Worm (Caenorhabditis elegans) whole organism, L1 larva: ENCODE results near the gene lron-4.
A peak's percentile ranks its signal among the peaks of the same experiment; 100 is the strongest.

ENCODE experiments used
- ama-1 ChIP-seq: fragments of 150-350 bp; optimal IDR thresholded peaks from 2 replicates; lab custom pipeline; 2014
- blmp-1 ChIP-seq: fragments of 150-350 bp; optimal IDR thresholded peaks from 2 replicates; lab custom pipeline; 2014; ENCODE audit warnings: missing biosample characterization, missing genetic modification characterization
- egl-27 ChIP-seq, 2 experiments: fragments of 150-350 bp in 1 of 2; sonication (generic microtip); optimal IDR thresholded peaks; 3 replicates each; lab custom pipeline; 2017 to 2018; ENCODE audit warnings: missing biosample characterization in 2 of 2, missing genetic modification characterization in 2 of 2, missing genetic modification reagents in 2 of 2
- lin-13 ChIP-seq: fragments of 150-350 bp; optimal IDR thresholded peaks from 2 replicates; lab custom pipeline; 2014; ENCODE audit warnings: missing biosample characterization, missing genetic modification reagents, missing genetic modification characterization
- lin-39 ChIP-seq: fragments of 150-350 bp; optimal IDR thresholded peaks from 2 replicates; lab custom pipeline; 2014; ENCODE audit warnings: missing biosample characterization, missing genetic modification reagents, missing genetic modification characterization
- mdl-1 ChIP-seq, 2 experiments: fragments of 150-350 bp; optimal IDR thresholded peaks; 2 replicates each; lab custom pipeline; 2014 to 2017; ENCODE audit warnings: missing biosample characterization in 2 of 2, missing genetic modification characterization in 2 of 2, inconsistent platforms in 1 of 2
- nhr-237 ChIP-seq: fragments of 150-350 bp; optimal IDR thresholded peaks from 2 replicates; lab custom pipeline; 2014; ENCODE audit warnings: missing biosample characterization, missing genetic modification characterization
- nhr-28 ChIP-seq: fragments of 150-350 bp; optimal IDR thresholded peaks from 2 replicates; lab custom pipeline; 2014; ENCODE audit warnings: missing biosample characterization, missing genetic modification characterization
- unc-62 ChIP-seq: fragments of 150-350 bp; optimal IDR thresholded peaks from 2 replicates; lab custom pipeline; 2014; ENCODE audit warnings: missing biosample characterization, missing genetic modification reagents, missing genetic modification characterization

DNA sequence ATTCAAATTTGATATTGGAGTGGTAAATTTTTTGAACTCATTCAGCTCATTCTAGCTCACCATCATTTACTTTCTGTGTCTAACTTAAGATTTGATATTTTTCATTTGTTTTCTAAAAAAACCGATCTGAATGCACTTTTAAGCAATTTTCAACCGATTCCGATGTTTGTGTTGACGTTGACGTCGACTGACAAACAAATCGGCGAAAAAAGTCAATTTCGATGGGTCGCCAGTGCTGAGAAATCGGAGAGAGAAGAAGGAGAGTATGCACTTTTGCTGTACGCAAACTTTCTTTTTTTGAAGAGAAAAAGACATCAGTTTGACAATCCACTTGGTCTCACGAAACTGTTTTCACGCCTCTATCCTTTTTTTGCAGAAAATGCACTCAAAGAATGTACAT is 13.5 kb upstream of the lron-4 start:
- TF ChIP-seq ama-1 (lab: Kevin White, UChicago) (no peak), nhr-237 (tag; lab: Kevin White, UChicago) (no peak), nhr-28 (no peak), lin-39 (tag; lab: Kevin White, UChicago) (no peak), unc-62 (GFP tag; lab: Kevin White, UChicago) (no peak), egl-27 (tag; optimal IDR thresholded peaks at IDR 0.05; lab: Kevin White, UChicago) (no peak), mdl-1 (tag; optimal IDR thresholded peaks at IDR 0.05; lab: Kevin White, UChicago) (no peak), blmp-1 (peak; percentile 73), lin-13 (GFP tag; lab: Kevin White, UChicago) (no peak)
